Worm (Caenorhabditis elegans): Measurements from ENCODE around the gene soc-1.

Gene soc-1

ce11 chrV:4642691-4643090 lies at the start of gene soc-1:
TSS of gene soc-1 (plus strand) at chrV:4642952.
- TF ChIP-seq fos-1 (tag; optimal IDR thresholded peaks at IDR 0.05) (no peak), sem-4 (tag; optimal IDR thresholded peaks at IDR 0.05) (no peak), nhr-129 (tag; optimal IDR thresholded peaks at IDR 0.05) (peak; percentile 69)

- TF ChIP-seq fos-1 (tag; optimal IDR thresholded peaks at IDR 0.05): peak; percentile 62
- no peak for TF ChIP-seq lin-11 (tag; optimal IDR thresholded peaks at IDR 0.05)
- TF ChIP-seq lsy-2 (tag; optimal IDR thresholded peaks at IDR 0.05): no peak
- no peak for TF ChIP-seq mbf-1 (tag; optimal IDR thresholded peaks at IDR 0.05)
- peak; percentile 27 for TF ChIP-seq gmeb-1 (tag; optimal IDR thresholded peaks at IDR 0.05)
- no peak for TF ChIP-seq unc-55 (GFP tag; optimal IDR thresholded peaks at IDR 0.05)
- TF ChIP-seq elt-1 (tag; optimal IDR thresholded peaks at IDR 0.05): no peak
Observed at ce11 chrV:4598489-4598888, 44.3 kb upstream of the soc-1 start.

- no peak for TF ChIP-seq Y55F3AM.14 (GFP tag; optimal IDR thresholded peaks at IDR 0.05)
Observed at ce11 chrV:4599225-4599624, 43.5 kb upstream of the soc-1 start.

ce11 chrV:4606828-4607227 lies 35.9 kb upstream of the soc-1 start, which contains the start of gene txt-6:
TSS of gene txt-6 (minus strand) at chrV:4606928.
- no peak for TF ChIP-seq zag-1 (tag; optimal IDR thresholded peaks at IDR 0.05)
- no peak for TF ChIP-seq ZK546.5 (tag; optimal IDR thresholded peaks at IDR 0.05)
- TF ChIP-seq unc-55 (GFP tag; optimal IDR thresholded peaks at IDR 0.05): no peak
- no peak for TF ChIP-seq ztf-4 (tag; optimal IDR thresholded peaks at IDR 0.05)
- no peak for TF ChIP-seq ztf-1 (GFP tag; conservative IDR thresholded peaks at IDR 0.05)
- TF ChIP-seq blmp-1 (tag; optimal IDR thresholded peaks at IDR 0.05; ENCODE audit: insufficient read depth): no peak
- no peak for TF ChIP-seq gmeb-1 (tag; optimal IDR thresholded peaks at IDR 0.05)
- TF ChIP-seq nhr-129 (tag; optimal IDR thresholded peaks at IDR 0.05): no peak
- TF ChIP-seq nhr-77 (tag; optimal IDR thresholded peaks at IDR 0.05): no peak
- no peak for TF ChIP-seq ztf-11 (tag; optimal IDR thresholded peaks at IDR 0.05)
- TF ChIP-seq egl-27 (tag; optimal IDR thresholded peaks at IDR 0.05): no peak
- no peak for TF ChIP-seq sma-3 (GFP tag; optimal IDR thresholded peaks at IDR 0.05)
- no peak for TF ChIP-seq C34F6.9 (tag; optimal IDR thresholded peaks at IDR 0.05)
- no peak for TF ChIP-seq ceh-16 (tag; optimal IDR thresholded peaks at IDR 0.05)
- no peak for TF ChIP-seq mdl-1 (tag; optimal IDR thresholded peaks at IDR 0.05)

ce11 chrV:4615802-4616201 lies 26.9 kb upstream of the soc-1 start, which contains the start of the genes Y61A9LA.10 and F54D11.4:
TSS of gene Y61A9LA.10 (minus strand) at chrV:4615817.
TSS of gene F54D11.4 (plus strand) at chrV:4616151.
- TF ChIP-seq ztf-4 (tag; optimal IDR thresholded peaks at IDR 0.05) (no peak), lin-13 (GFP tag; optimal IDR thresholded peaks at IDR 0.05) (peak; percentile 29), fos-1 (tag; optimal IDR thresholded peaks at IDR 0.05) (peak; percentile 20), crh-2 (tag; optimal IDR thresholded peaks at IDR 0.05) (peak; percentile 53), sem-4 (tag; optimal IDR thresholded peaks at IDR 0.05) (peak; percentile 2), lsy-2 (tag; optimal IDR thresholded peaks at IDR 0.05) (peak; percentile 67 to 83), ztf-1 (GFP tag; conservative IDR thresholded peaks at IDR 0.05) (no peak), zag-1 (tag; optimal IDR thresholded peaks at IDR 0.05) (no peak), mbf-1 (tag; optimal IDR thresholded peaks at IDR 0.05) (no peak), egl-27 (tag; optimal IDR thresholded peaks at IDR 0.05) (peak; percentile 37), gmeb-1 (tag; optimal IDR thresholded peaks at IDR 0.05) (peak; percentile 71), peb-1 (tag; optimal IDR thresholded peaks at IDR 0.05) (no peak), nhr-25 (tag; optimal IDR thresholded peaks at IDR 0.05) (peak; percentile 62), nhr-10 (tag; optimal IDR thresholded peaks at IDR 0.05) (no peak), unc-55 (GFP tag; optimal IDR thresholded peaks at IDR 0.05) (peak; percentile 64), nhr-12 (tag; optimal IDR thresholded peaks at IDR 0.05) (no peak), ceh-82 (tag; optimal IDR thresholded peaks at IDR 0.05) (no peak), nhr-77 (tag; optimal IDR thresholded peaks at IDR 0.05) (peak; percentile 22), R02D3.7 (tag; optimal IDR thresholded peaks at IDR 0.05) (no peak), lin-11 (tag; optimal IDR thresholded peaks at IDR 0.05) (peak; percentile 41), elt-1 (tag; optimal IDR thresholded peaks at IDR 0.05) (no peak), elt-3 (tag; optimal IDR thresholded peaks at IDR 0.05) (no peak), ZK546.5 (tag; optimal IDR thresholded peaks at IDR 0.05) (no peak), nhr-129 (tag; optimal IDR thresholded peaks at IDR 0.05) (no peak), unc-62 (GFP tag; optimal IDR thresholded peaks at IDR 0.05) (no peak), F13H6.1 (tag; optimal IDR thresholded peaks at IDR 0.05) (peak; percentile 36), mdl-1 (tag; optimal IDR thresholded peaks at IDR 0.05) (no peak), C34F6.9 (tag; optimal IDR thresholded peaks at IDR 0.05) (peak; percentile 81)
